Fruit fly (Drosophila melanogaster) ovary, adult (tissue): ENCODE measurements around the gene Mob3.
A peak's percentile ranks its signal among the peaks of the same experiment; 100 is the strongest.

Source experiments
- CG17801 ChIP-seq: fragments of 200-800 bp; optimal IDR thresholded peaks from 2 replicates; lab custom pipeline; 2019; ENCODE audit warnings: missing biosample characterization, mild to moderate bottlenecking, missing genetic modification characterization, moderate library complexity; ENCODE audit not compliant: partially characterized antibody

Mob3 gene

dm6 chr2L:10272224-10272623, 7.1 kb downstream of the Mob3 start, which contains the start of gene trk:
Gene trk (minus strand): TSS chr2L:10272324.
- peak; percentile 34 for TF ChIP-seq CG17801 (GFP tag; lab: Kevin White, UChicago)

- peak; percentile 79 for TF ChIP-seq CG17801 (GFP tag; lab: Kevin White, UChicago)
Observed at dm6 chr2L:10276436-10276835, 11.3 kb downstream of the Mob3 start.

- TF ChIP-seq CG17801 (GFP tag; lab: Kevin White, UChicago) = no peak
Observed at dm6 chr2L:10276846-10277245, 11.7 kb downstream of the Mob3 start.

dm6 chr2L:10277362-10277761, 12.2 kb downstream of the Mob3 start:
- TF ChIP-seq CG17801 (GFP tag; lab: Kevin White, UChicago) = peak; percentile 37

- TF ChIP-seq CG17801 (GFP tag; lab: Kevin White, UChicago) = peak; percentile 26
Observed at dm6 chr2L:10278658-10279057, 13.5 kb downstream of the Mob3 start, which contains the start of gene Utx. Gene Utx (minus strand): TSS chr2L:10278811.

dm6 chr2L:10280772-10281171, 15.6 kb downstream of the Mob3 start, which contains the start of gene CG34043:
Gene CG34043 (minus strand): TSS chr2L:10280872.
- no peak for TF ChIP-seq CG17801 (GFP tag; lab: Kevin White, UChicago)

- TF ChIP-seq CG17801 (GFP tag; lab: Kevin White, UChicago) = no peak
Observed at dm6 chr2L:10291276-10291675, 26.1 kb downstream of the Mob3 start.

- peak; percentile 65 for TF ChIP-seq CG17801 (GFP tag; lab: Kevin White, UChicago)
Observed at dm6 chr2L:10292066-10292560, 27.0 kb downstream of the Mob3 start, which contains the start of gene Ufd4. Gene Ufd4 (minus strand): TSS chr2L:10292365.

dm6 chr2L:10294798-10295669, 29.9 kb downstream of the Mob3 start, which contains the start of gene Hand:
Gene Hand (minus strand): TSS chr2L:10295385.
- TF ChIP-seq CG17801 (GFP tag; lab: Kevin White, UChicago) = no peak

- TF ChIP-seq CG17801 (GFP tag; lab: Kevin White, UChicago) = no peak
Observed at dm6 chr2L:10298306-10298705, 33.2 kb downstream of the Mob3 start.

dm6 chr2L:10299077-10299809, 34.1 kb downstream of the Mob3 start:
- TF ChIP-seq CG17801 (GFP tag; lab: Kevin White, UChicago) = no peak

- TF ChIP-seq CG17801 (GFP tag; lab: Kevin White, UChicago) = peak; percentile 66
Observed at dm6 chr2L:10299810-10300147, 34.6 kb downstream of the Mob3 start, which contains the start of gene CYLD. Gene CYLD (minus strand): TSS chr2L:10299847.

- TF ChIP-seq CG17801 (GFP tag; lab: Kevin White, UChicago) = no peak
Observed at dm6 chr2L:10301918-10302317, 36.8 kb downstream of the Mob3 start, which contains the start of gene CG13138. Gene CG13138 (minus strand): TSS chr2L:10302018.

dm6 chr2L:10303786-10304185, 38.6 kb downstream of the Mob3 start, which contains the start of gene nmd:
Gene nmd (minus strand): TSS chr2L:10303947.
- no peak for TF ChIP-seq CG17801 (GFP tag; lab: Kevin White, UChicago)
